Fruit fly (Drosophila melanogaster) whole organism: ENCODE measurements around the gene CG34448.

Source experiments
- CG8478 ChIP-seq: fragments of >200 bp; optimal IDR thresholded peaks from 2 replicates; lab custom pipeline; 2018; ENCODE audit warnings: inconsistent platforms
- Dll ChIP-seq: fragments of >200 bp; optimal IDR thresholded peaks from 2 replicates; lab custom pipeline; 2017
- EcR ChIP-seq, 2 experiments: fragments of >200 bp; optimal IDR thresholded peaks; 2 replicates each; lab custom pipeline; 2017; ENCODE audit warnings: missing biosample characterization in 2 of 2, missing genetic modification characterization in 2 of 2, missing genetic modification reagents in 2 of 2
- pan ChIP-seq: fragments of >200 bp; optimal IDR thresholded peaks from 2 replicates; lab custom pipeline; 2017
- psq ChIP-seq: fragments of >200 bp; optimal IDR thresholded peaks from 2 replicates; lab custom pipeline; 2017
- usp ChIP-seq: fragments of >200 bp; optimal IDR thresholded peaks from 2 replicates; lab custom pipeline; 2017; ENCODE audit warnings: missing biosample characterization, missing genetic modification characterization, mixed read lengths

The CG34448 gene

DNA sequence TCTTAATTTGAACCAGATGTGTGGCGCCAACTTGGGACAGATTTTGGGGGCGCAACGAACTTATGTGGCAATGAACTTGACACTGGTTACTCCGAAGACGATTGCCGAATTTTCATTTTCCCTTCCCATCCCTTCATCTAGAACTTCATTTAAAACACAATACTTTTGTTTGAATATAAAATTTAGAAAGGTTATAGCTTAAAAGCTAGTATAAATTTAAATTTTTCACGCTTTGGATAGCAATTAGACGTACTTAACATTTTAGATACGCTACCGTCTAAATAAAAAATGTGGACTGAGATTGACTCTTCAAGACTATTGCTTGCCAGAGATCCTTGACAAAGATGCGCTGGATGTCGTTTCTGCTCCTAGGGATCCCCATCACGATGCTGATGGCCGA lies 6.7 kb upstream of the CG34448 start, which contains the start of gene CG44139:
TSS of gene CG44139 (plus strand) at position 301 of the 400 bp plus-strand sequence.
- TF ChIP-seq CG8478 (lab: Kevin White, UChicago) (no peak), usp (GFP tag; lab: Kevin White, UChicago) (no peak), psq (lab: Kevin White, UChicago) (no peak), EcR (GFP tag; optimal IDR thresholded peaks at IDR 0.05; lab: Kevin White, UChicago) (no peak), Dll (no peak), pan (no peak)

- TF ChIP-seq pan (no peak), psq (lab: Kevin White, UChicago) (no peak), EcR (GFP tag; optimal IDR thresholded peaks at IDR 0.05; lab: Kevin White, UChicago) (no peak), CG8478 (lab: Kevin White, UChicago) (no peak), Dll (no peak), usp (GFP tag; lab: Kevin White, UChicago) (no peak)
Observed at dm6 chr2L:2420490-2420889, 2.7 kb upstream of the CG34448 start, which contains the start of gene CG9886. Gene CG9886, plus strand, starts transcription at chr2L:2420830.

DNA sequence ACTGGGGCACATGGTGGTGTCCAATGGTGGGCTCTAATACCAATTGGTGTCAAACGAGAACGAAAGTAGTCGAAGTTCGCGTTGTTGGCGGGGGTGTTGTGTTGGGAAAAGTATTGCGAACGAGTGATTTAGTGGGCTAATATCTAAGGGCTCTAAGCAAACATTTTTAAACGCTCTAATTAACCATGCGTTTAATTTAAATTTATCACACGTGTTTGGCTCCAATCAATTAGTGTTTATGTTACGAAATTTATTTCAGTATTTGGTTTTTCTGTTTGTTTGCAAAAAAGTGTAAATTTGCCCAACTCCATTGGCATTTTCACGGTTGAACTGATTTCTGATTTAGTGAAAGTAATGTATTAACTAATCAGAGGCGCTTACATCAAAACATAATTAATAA lies 2.1 kb upstream of the CG34448 start, which contains the start of gene CG34447:
TSS of gene CG34447 (minus strand) at position 101 of the 400 bp plus-strand sequence.
- TF ChIP-seq usp (GFP tag; lab: Kevin White, UChicago) = no peak
- TF ChIP-seq pan = no peak
- TF ChIP-seq EcR (GFP tag; optimal IDR thresholded peaks at IDR 0.05; lab: Kevin White, UChicago) = no peak
- no peak for TF ChIP-seq psq (lab: Kevin White, UChicago)
- no peak for TF ChIP-seq CG8478 (lab: Kevin White, UChicago)
- TF ChIP-seq Dll = no peak

dm6 chr2L:2416620-2417019 lies 1.1 kb downstream of the CG34448 start, which contains the start of gene CG31948:
Gene CG31948, minus strand, starts transcription at chr2L:2416720.
- TF ChIP-seq usp (GFP tag; lab: Kevin White, UChicago) (no peak), EcR (GFP tag; optimal IDR thresholded peaks at IDR 0.05; lab: Kevin White, UChicago) (no peak), Dll (no peak), psq (lab: Kevin White, UChicago) (no peak), pan (no peak), CG8478 (lab: Kevin White, UChicago) (no peak)

DNA sequence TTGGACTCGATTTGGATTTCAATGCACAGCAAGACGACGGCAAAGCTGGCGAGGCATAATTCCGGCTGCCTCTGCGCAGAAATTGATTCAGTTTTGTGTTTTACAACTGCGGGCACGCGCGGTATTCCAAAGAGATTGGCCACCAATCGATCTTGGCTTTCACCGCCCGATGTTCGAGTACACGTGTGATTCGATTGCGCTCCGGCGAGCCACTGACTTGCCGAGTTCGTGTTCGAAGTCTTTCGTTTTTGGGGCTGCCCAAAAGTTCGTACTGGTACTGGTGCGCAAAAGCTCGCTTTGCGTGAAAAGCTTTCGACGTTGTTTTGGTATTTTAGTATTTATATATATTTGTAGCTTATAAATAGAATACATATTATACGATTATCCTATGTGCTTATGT lies 2.7 kb downstream of the CG34448 start, which contains the start of gene CG18641:
TSS of gene CG18641 (minus strand) at position 214 of the 400 bp plus-strand sequence.
- TF ChIP-seq CG8478 (lab: Kevin White, UChicago) = no peak
- TF ChIP-seq EcR (GFP tag; optimal IDR thresholded peaks at IDR 0.05; lab: Kevin White, UChicago) = no peak

dm6 chr2L:2413093-2413492 lies 4.7 kb downstream of the CG34448 start:
- TF ChIP-seq psq (lab: Kevin White, UChicago) (no peak), EcR (GFP tag; optimal IDR thresholded peaks at IDR 0.05; lab: Kevin White, UChicago) (no peak), CG8478 (lab: Kevin White, UChicago) (no peak), usp (GFP tag; lab: Kevin White, UChicago) (no peak), Dll (no peak), pan (no peak)

DNA sequence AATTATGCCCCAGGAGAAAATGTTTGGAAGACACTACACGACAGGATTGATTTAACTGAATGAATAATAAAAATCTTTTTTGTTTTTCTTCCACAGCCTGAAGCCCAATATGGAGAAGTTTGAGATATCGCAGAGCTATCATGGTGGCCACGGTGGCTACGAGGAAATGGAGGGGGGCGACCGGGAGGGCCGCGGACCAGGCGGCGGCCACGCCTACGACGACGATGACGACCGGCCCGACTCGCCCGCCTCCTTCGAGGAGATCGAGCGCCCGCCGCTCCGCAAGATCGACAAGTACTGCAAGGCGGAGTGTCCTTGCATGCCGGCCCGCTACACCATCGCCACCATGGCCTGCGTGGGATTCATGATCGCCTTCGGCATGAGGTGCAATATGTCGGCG lies 13.1 kb downstream of the CG34448 start:
- TF ChIP-seq CG8478 (lab: Kevin White, UChicago) (no peak), pan (no peak), psq (lab: Kevin White, UChicago) (no peak), usp (GFP tag; lab: Kevin White, UChicago) (no peak), EcR (GFP tag; optimal IDR thresholded peaks at IDR 0.05; lab: Kevin White, UChicago) (no peak), Dll (no peak)

dm6 chr2L:2402194-2402593 lies 15.6 kb downstream of the CG34448 start:
- no peak for TF ChIP-seq CG8478 (lab: Kevin White, UChicago)

- TF ChIP-seq Dll (no peak), pan (no peak), EcR (GFP tag; optimal IDR thresholded peaks at IDR 0.05; lab: Kevin White, UChicago) (no peak), psq (lab: Kevin White, UChicago) (no peak), usp (GFP tag; lab: Kevin White, UChicago) (no peak), CG8478 (lab: Kevin White, UChicago) (no peak)
Observed at dm6 chr2L:2399897-2400296, 17.9 kb downstream of the CG34448 start, which contains the start of gene VGlut. Gene VGlut, plus strand, starts transcription at chr2L:2400295.

dm6 chr2L:2398459-2398858 lies 19.3 kb downstream of the CG34448 start:
- TF ChIP-seq psq (lab: Kevin White, UChicago) = no peak
- TF ChIP-seq Dll = no peak
- TF ChIP-seq EcR (GFP tag; optimal IDR thresholded peaks at IDR 0.05; lab: Kevin White, UChicago) = no peak
- no peak for TF ChIP-seq usp (GFP tag; lab: Kevin White, UChicago)
- TF ChIP-seq CG8478 (lab: Kevin White, UChicago) = no peak
- TF ChIP-seq pan = no peak

DNA sequence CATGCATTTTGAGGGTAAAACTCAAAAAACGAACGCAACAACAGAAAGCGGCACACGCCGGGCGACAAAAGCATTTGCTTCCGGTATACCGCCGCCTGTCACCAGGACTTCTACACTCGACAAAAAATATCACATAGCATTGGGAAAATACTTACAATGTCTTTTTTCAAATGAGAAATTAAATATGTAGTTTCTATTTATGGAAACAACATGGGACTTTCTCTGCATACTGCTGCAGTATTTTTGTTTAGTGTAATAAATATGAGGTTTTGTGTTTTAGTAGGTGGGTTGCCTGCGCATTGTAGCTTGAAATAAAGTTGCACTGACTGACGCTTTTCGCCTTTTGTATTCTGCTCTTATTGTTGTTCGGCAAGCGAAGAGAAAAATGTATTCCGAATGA lies 20.7 kb downstream of the CG34448 start:
- TF ChIP-seq pan = no peak
- no peak for TF ChIP-seq Dll
- no peak for TF ChIP-seq psq (lab: Kevin White, UChicago)
- TF ChIP-seq usp (GFP tag; lab: Kevin White, UChicago) = no peak
- no peak for TF ChIP-seq CG8478 (lab: Kevin White, UChicago)
- TF ChIP-seq EcR (GFP tag; optimal IDR thresholded peaks at IDR 0.05; lab: Kevin White, UChicago) = no peak

DNA sequence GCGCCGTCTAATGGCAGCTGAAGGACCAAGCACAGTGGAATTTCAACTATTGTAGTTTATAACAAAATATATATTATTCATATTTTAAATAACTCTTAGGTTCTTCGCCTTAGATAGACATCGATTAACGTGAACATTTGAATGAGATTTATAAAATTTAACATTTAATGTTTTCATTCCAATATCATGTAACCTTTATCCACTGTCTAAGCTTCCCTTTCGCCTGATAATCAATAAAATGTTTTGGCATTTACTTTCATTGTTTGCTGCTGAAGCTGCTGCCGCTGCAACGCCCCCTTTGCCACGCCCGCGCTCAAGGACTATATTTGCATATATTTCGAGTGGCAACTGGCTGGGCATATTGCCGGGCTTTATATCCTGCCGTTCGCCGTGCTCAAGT lies 22.9 kb downstream of the CG34448 start:
- TF ChIP-seq psq (lab: Kevin White, UChicago) (no peak), CG8478 (lab: Kevin White, UChicago) (no peak), EcR (GFP tag; optimal IDR thresholded peaks at IDR 0.05; lab: Kevin White, UChicago) (no peak), pan (no peak), Dll (no peak), usp (GFP tag; lab: Kevin White, UChicago) (no peak)

- no peak for TF ChIP-seq Dll
- no peak for TF ChIP-seq CG8478 (lab: Kevin White, UChicago)
- no peak for TF ChIP-seq usp (GFP tag; lab: Kevin White, UChicago)
- TF ChIP-seq psq (lab: Kevin White, UChicago) = no peak
- no peak for TF ChIP-seq EcR (GFP tag; optimal IDR thresholded peaks at IDR 0.05; lab: Kevin White, UChicago)
- no peak for TF ChIP-seq pan
Observed at dm6 chr2L:2391321-2391720, 26.4 kb downstream of the CG34448 start, which contains the start of gene CG46448. Gene CG46448, plus strand, starts transcription at chr2L:2391660.
